Worm (Caenorhabditis elegans): ENCODE results near the gene C15H11.13.

DNA sequence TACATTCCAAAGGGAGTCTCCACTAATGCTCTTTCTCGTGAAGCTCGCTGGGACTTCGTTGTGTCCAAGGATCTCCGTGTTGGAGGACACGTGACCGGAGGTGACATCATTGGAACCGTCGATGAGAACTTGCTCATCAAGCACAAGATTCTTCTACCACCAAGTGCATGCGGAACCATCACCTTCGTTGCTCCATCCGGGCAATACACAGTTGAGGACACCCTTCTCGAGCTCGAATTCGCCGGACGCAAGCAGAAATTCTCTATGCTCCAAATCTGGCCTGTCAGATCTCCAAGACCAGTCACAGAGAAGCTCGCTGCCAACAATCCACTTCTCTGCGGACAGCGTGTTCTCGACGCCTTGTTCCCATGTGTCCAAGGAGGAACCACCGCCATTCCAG, 42.8 kb upstream of the C15H11.13 start:
- TF ChIP-seq hlh-13 (GFP tag; optimal IDR thresholded peaks at IDR 0.05) = no peak
- TF ChIP-seq fkh-10 (GFP tag; optimal IDR thresholded peaks at IDR 0.05) = no peak
- no peak for TF ChIP-seq elt-2 (tag; optimal IDR thresholded peaks at IDR 0.05)
- TF ChIP-seq pqm-1 (tag; optimal IDR thresholded peaks at IDR 0.05) = no peak
- TF ChIP-seq unc-86 (tag; optimal IDR thresholded peaks at IDR 0.05) = no peak
- no peak for TF ChIP-seq pag-3 (tag; optimal IDR thresholded peaks at IDR 0.05; ENCODE audit: borderline replicate concordance)
- TF ChIP-seq unc-55 (GFP tag; optimal IDR thresholded peaks at IDR 0.05) = no peak
- no peak for TF ChIP-seq mec-3 (tag; optimal IDR thresholded peaks at IDR 0.05; ENCODE audit: borderline replicate concordance)
- no peak for TF ChIP-seq Y22D7AL.16 (tag; optimal IDR thresholded peaks at IDR 0.05)
- no peak for TF ChIP-seq hlh-30 (tag; optimal IDR thresholded peaks at IDR 0.05; ENCODE audit: insufficient read depth)
- no peak for TF ChIP-seq dve-1 (tag; optimal IDR thresholded peaks at IDR 0.05)

Data from whole organism, late embryonic.